Worm (Caenorhabditis elegans): Measurements from ENCODE around the gene C01G12.7.

C01G12.7 gene

ce11 chrII:14618158-14618557 is 26.5 kb upstream of the C01G12.7 start:
- no peak for TF ChIP-seq hmg-20 (GFP tag; IDR thresholded peaks at IDR 0.05)
- no peak for TF ChIP-seq lsy-27 (tag; optimal IDR thresholded peaks at IDR 0.05; ENCODE audit: borderline replicate concordance, insufficient read depth)

- TF ChIP-seq unc-62 (GFP tag; optimal IDR thresholded peaks at IDR 0.05) (no peak), bed-1 (GFP tag; IDR thresholded peaks at IDR 0.05) (no peak), F49E8.2 (tag; optimal IDR thresholded peaks at IDR 0.05; ENCODE audit: insufficient read depth) (peak; percentile 19), ztf-25 (GFP tag; IDR thresholded peaks at IDR 0.05) (peak; percentile 87; the same call in 1 of the 2 replicates), madf-8 (GFP tag; conservative IDR thresholded peaks at IDR 0.05) (no peak; the same call in 1 of the 2 replicates), F39B2.1 (GFP tag; IDR thresholded peaks at IDR 0.05) (no peak), F37B4.10 (GFP tag; IDR thresholded peaks at IDR 0.05) (no peak), mxl-1 (tag; optimal IDR thresholded peaks at IDR 0.05) (peak; percentile 87), lin-35 (GFP tag; optimal IDR thresholded peaks at IDR 0.05) (no peak), B0019.2 (GFP tag; conservative IDR thresholded peaks at IDR 0.05) (0 out of 2 replicates have a peak, but pooled peaks have one; percentile 14), somi-1 (GFP tag; optimal IDR thresholded peaks at IDR 0.05) (peak; percentile 15), ztf-22 (GFP tag; optimal IDR thresholded peaks at IDR 0.05) (no peak), T26A5.8 (tag; optimal IDR thresholded peaks at IDR 0.05) (no peak), F57A8.1 (GFP tag; optimal IDR thresholded peaks at IDR 0.05) (peak; percentile 72), madf-3 (GFP tag; IDR thresholded peaks at IDR 0.05) (no peak), ztf-28 (GFP tag; IDR thresholded peaks at IDR 0.05) (peak; percentile 50; the same call in 1 of the 2 replicates), nhr-179 (tag; optimal IDR thresholded peaks at IDR 0.05) (peak; percentile 3), attf-3 (GFP tag; conservative IDR thresholded peaks at IDR 0.05) (no peak), F33H1.4 (GFP tag; IDR thresholded peaks at IDR 0.05) (0 out of 2 replicates have a peak, but pooled peaks have one; percentile 28), Y67H2A.10 (GFP tag; conservative IDR thresholded peaks at IDR 0.05) (no peak), Y53F4B.3 (GFP tag; IDR thresholded peaks at IDR 0.05) (no peak), hlh-26 (GFP tag; conservative IDR thresholded peaks at IDR 0.05) (0 out of 2 replicates have a peak, but pooled peaks have one; percentile 28), hmg-1.2 (GFP tag; IDR thresholded peaks at IDR 0.05) (peak; percentile 61), tlf-1 (GFP tag; optimal IDR thresholded peaks at IDR 0.05) (peak; percentile 21), dpl-1 (GFP tag; optimal IDR thresholded peaks at IDR 0.05) (no peak), sptf-2 (GFP tag; optimal IDR thresholded peaks at IDR 0.05) (peak; percentile 8), lin-26 (GFP tag; IDR thresholded peaks at IDR 0.05) (peak; percentile 96), lsy-27 (tag; optimal IDR thresholded peaks at IDR 0.05; ENCODE audit: borderline replicate concordance, insufficient read depth) (peak; percentile 3), B0336.3 (GFP tag; IDR thresholded peaks at IDR 0.05) (0 out of 2 replicates have a peak, but pooled peaks have one; percentile 44), athp-1 (tag; optimal IDR thresholded peaks at IDR 0.05) (peak; percentile 69), sdz-38 (tag; optimal IDR thresholded peaks at IDR 0.05) (no peak), C17E4.6 (GFP tag; IDR thresholded peaks at IDR 0.05) (0 out of 2 replicates have a peak, but pooled peaks have one; percentile 15), cebp-1 (GFP tag; IDR thresholded peaks at IDR 0.05) (no peak), cebp-1 (tag; optimal IDR thresholded peaks at IDR 0.05) (no peak), gei-17 (GFP tag; optimal IDR thresholded peaks at IDR 0.05) (no peak), repo-1 (tag; optimal IDR thresholded peaks at IDR 0.05) (peak; percentile 57), Y53G8AR.9 (GFP tag; conservative IDR thresholded peaks at IDR 0.05) (peak; percentile 57; the same call in 1 of the 2 replicates), F22D6.2 (tag; optimal IDR thresholded peaks at IDR 0.05) (no peak), T07F8.4 (tag; optimal IDR thresholded peaks at IDR 0.05) (peak; percentile 67), aptf-3 (GFP tag; IDR thresholded peaks at IDR 0.05) (peak; percentile 66; the same call in 1 of the 2 replicates), F55B11.4 (tag; optimal IDR thresholded peaks at IDR 0.05; ENCODE audit: borderline replicate concordance, insufficient read depth) (no peak), snpc-3.4 (tag; optimal IDR thresholded peaks at IDR 0.05) (peak; percentile 55), hrde-1 (tag; optimal IDR thresholded peaks at IDR 0.05; ENCODE audit: borderline replicate concordance) (peak; percentile 40), nhr-120 (GFP tag; IDR thresholded peaks at IDR 0.05) (0 out of 2 replicates have a peak, but pooled peaks have one; percentile 68)
Observed at ce11 chrII:14616927-14617326, 25.2 kb upstream of the C01G12.7 start.

Measured in whole organism, young adult.